Worm (Caenorhabditis elegans) whole organism, young adult: Measurements from ENCODE around the gene ptb-1.

Source experiments
- Y67H2A.10 ChIP-seq: fragments of 200-800 bp; sonication (Bioruptor generic); conservative IDR thresholded peaks from 2 replicates; pipeline ENCODE4 v1.3.6; 2022; ENCODE audit warnings: missing genetic modification reagents, missing genetic modification characterization, missing compliant biosample characterization
- dpff-1 ChIP-seq: sonication (generic microtip); optimal IDR thresholded peaks from 2 replicates; lab custom pipeline; 2017; ENCODE audit warnings: mild to moderate bottlenecking, missing genetic modification characterization, missing compliant biosample characterization
- hrde-1 ChIP-seq: sonication (generic microtip); optimal IDR thresholded peaks from 2 replicates; lab custom pipeline; 2016; ENCODE audit warnings: missing genetic modification characterization, mild to moderate bottlenecking, missing compliant biosample characterization, moderate library complexity, missing genotype, missing genetic modification reagents, borderline replicate concordance
- lag-1 ChIP-seq: fragments of 200-800 bp; sonication (Bioruptor generic); IDR thresholded peaks from 2 replicates; pipeline ENCODE4 v1.3.6; 2022; ENCODE audit warnings: missing genetic modification reagents, missing genetic modification characterization, missing compliant biosample characterization
- madf-6 ChIP-seq: fragments of 200-800 bp; sonication (Bioruptor generic); IDR thresholded peaks from 2 replicates; pipeline ENCODE4 v1.3.6; 2022; ENCODE audit warnings: missing genetic modification reagents, missing genetic modification characterization, missing compliant biosample characterization
- nhr-27 ChIP-seq: fragments of 200-800 bp; sonication (Bioruptor generic); optimal IDR thresholded peaks from 2 replicates; lab custom pipeline; 2018; ENCODE audit warnings: mild to moderate bottlenecking, missing genetic modification characterization, moderate library complexity, missing compliant biosample characterization
- nhr-90 ChIP-seq: sonication (generic microtip); optimal IDR thresholded peaks from 2 replicates; lab custom pipeline; 2016; ENCODE audit warnings: missing genotype, mild to moderate bottlenecking, missing genetic modification characterization, missing compliant biosample characterization
- sea-2 ChIP-seq: fragments of 200-800 bp; sonication (Bioruptor generic); IDR thresholded peaks from 2 replicates; pipeline ENCODE4 v1.3.6; 2022; ENCODE audit warnings: missing genetic modification characterization, missing compliant biosample characterization
- snpc-1.1 ChIP-seq: sonication (generic microtip); optimal IDR thresholded peaks from 2 replicates; lab custom pipeline; 2017; ENCODE audit warnings: missing genetic modification characterization, mild to moderate bottlenecking, missing compliant biosample characterization, antibody characterized with exemption, moderate library complexity, missing genotype, missing genetic modification reagents; ENCODE audit not compliant: insufficient read depth
- snpc-4 ChIP-seq, 5 experiments: fragments of 150-350 bp in 1 of 5; sonication (generic microtip) in 4 of 5; optimal IDR thresholded peaks; 2 replicates each; lab custom pipeline; 2014 to 2018; ENCODE audit warnings: missing genetic modification characterization in 5 of 5, missing biosample characterization in 3 of 5, antibody characterized with exemption in 2 of 5, mild to moderate bottlenecking in 2 of 5, missing compliant biosample characterization in 2 of 5, missing genotype in 2 of 5, moderate library complexity in 2 of 5, missing genetic modification reagents in 1 of 5
- unc-130 ChIP-seq: sonication (generic microtip); optimal IDR thresholded peaks from 2 replicates; lab custom pipeline; 2016; ENCODE audit warnings: missing genetic modification reagents, missing genetic modification characterization, missing compliant biosample characterization
- ztf-26 ChIP-seq: sonication (generic microtip); optimal IDR thresholded peaks from 2 replicates; lab custom pipeline; 2017; ENCODE audit warnings: missing genetic modification characterization, missing compliant biosample characterization

- TF ChIP-seq lag-1 = no peak
- no peak for TF ChIP-seq sea-2
- no peak for TF ChIP-seq dpff-1 (tag; lab: Kevin White, UChicago)
- no peak for TF ChIP-seq madf-6 (GFP tag; lab: Robert Waterston, UW)
- TF ChIP-seq hrde-1 (tag; lab: Kevin White, UChicago) = no peak
- no peak for TF ChIP-seq unc-130
- no peak for TF ChIP-seq ztf-26 (tag; lab: Kevin White, UChicago)
- TF ChIP-seq nhr-90 (tag; lab: Kevin White, UChicago) = no peak
- no peak for TF ChIP-seq Y67H2A.10 (GFP tag; lab: Robert Waterston, UW)
- TF ChIP-seq snpc-1.1 (tag; lab: Kevin White, UChicago) = no peak
- TF ChIP-seq nhr-27 = no peak
- TF ChIP-seq snpc-4 (GFP tag; optimal IDR thresholded peaks at IDR 0.05; lab: Kevin White, UChicago) = no peak
- no peak for TF ChIP-seq snpc-4 (tag; optimal IDR thresholded peaks at IDR 0.05; lab: Kevin White, UChicago)
Observed at ce11 chrII:10684954-10685353, 9.6 kb downstream of the ptb-1 start.
